Worm (Caenorhabditis elegans) whole organism, L4 larva: Measurements from ENCODE around the gene Y77E11A.7.

Experiments
- ZK337.2 ChIP-seq: fragments of 200-800 bp; sonication (Bioruptor generic); IDR thresholded peaks from 2 replicates; pipeline ENCODE4 v1.3.6; 2022; ENCODE audit warnings: missing genetic modification reagents, missing genetic modification characterization, missing compliant biosample characterization
- ceh-62 ChIP-seq: sonication (generic microtip); optimal IDR thresholded peaks from 2 replicates; lab custom pipeline; 2017; ENCODE audit warnings: missing biosample characterization, missing genetic modification characterization
- dmd-8 ChIP-seq: fragments of 200-800 bp; sonication (Bioruptor generic); IDR thresholded peaks from 2 replicates; pipeline ENCODE4 v1.3.6; 2022; ENCODE audit warnings: missing genetic modification characterization, missing compliant biosample characterization
- dve-1 ChIP-seq: sonication (generic microtip); optimal IDR thresholded peaks from 2 replicates; lab custom pipeline; 2017; ENCODE audit warnings: antibody characterized with exemption, mild to moderate bottlenecking, missing genetic modification characterization, missing compliant biosample characterization; ENCODE audit not compliant: insufficient read depth
- fkh-10 ChIP-seq: fragments of 150-350 bp; optimal IDR thresholded peaks from 2 replicates; lab custom pipeline; 2014; ENCODE audit warnings: missing biosample characterization, missing genetic modification reagents, missing genetic modification characterization
- nhr-111 ChIP-seq: fragments of 200-800 bp; sonication (Bioruptor generic); optimal IDR thresholded peaks from 2 replicates; lab custom pipeline; 2018; ENCODE audit warnings: mild to moderate bottlenecking, missing genetic modification characterization, missing compliant biosample characterization
- nhr-77 ChIP-seq: fragments of 150-350 bp; optimal IDR thresholded peaks from 2 replicates; lab custom pipeline; 2014; ENCODE audit warnings: missing biosample characterization, missing genetic modification characterization
- sdz-12 ChIP-seq: fragments of 200-800 bp; sonication (Bioruptor generic); optimal IDR thresholded peaks from 2 replicates; lab custom pipeline; 2018; ENCODE audit warnings: mild to moderate bottlenecking, missing genetic modification characterization, missing compliant biosample characterization
- ztf-11 ChIP-seq: fragments of 150-350 bp; optimal IDR thresholded peaks from 2 replicates; lab custom pipeline; 2014; ENCODE audit warnings: missing biosample characterization, missing genetic modification characterization
- ztf-7 ChIP-seq: fragments of 150-350 bp; optimal IDR thresholded peaks from 2 replicates; lab custom pipeline; 2014; ENCODE audit warnings: missing biosample characterization, missing genetic modification characterization

- TF ChIP-seq fkh-10 (GFP tag; lab: Kevin White, UChicago) (no peak), dve-1 (tag; lab: Kevin White, UChicago) (no peak), ztf-11 (tag; lab: Kevin White, UChicago) (no peak), nhr-111 (GFP tag; lab: Kevin White, UChicago) (no peak), sdz-12 (GFP tag; lab: Kevin White, UChicago) (no peak), ztf-7 (no peak), ZK337.2 (0 out of 2 replicates have a peak, but pooled peaks have one; percentile 22), nhr-77 (tag; lab: Kevin White, UChicago) (no peak), ceh-62 (tag; lab: Kevin White, UChicago) (no peak), dmd-8 (GFP tag; lab: Robert Waterston, UW) (no peak)
Measured at ce11 chrIV:1361616-1362228, 57.9 kb downstream of the Y77E11A.7 start.
